Fruit fly (Drosophila melanogaster) S2 (cell line): ENCODE measurements around the gene CG7362.

Source experiments
- CG8478 ChIP-seq: fragments of >200 bp; optimal IDR thresholded peaks from 2 replicates; lab custom pipeline; 2018
- CTCF ChIP-seq, 2 experiments: fragments of >200 bp; optimal IDR thresholded peaks; 2 replicates each; lab custom pipeline; 2018

CG7362 gene

dm6 chr3R:14728713-14729685 is 25.3 kb downstream of the CG7362 start:
- no peak for TF ChIP-seq CG8478
- TF ChIP-seq CTCF (optimal IDR thresholded peaks at IDR 0.05; lab: Kevin White, UChicago): no peak

dm6 chr3R:14724501-14724859 is 29.8 kb downstream of the CG7362 start:
- TF ChIP-seq CG8478: no peak
- no peak for TF ChIP-seq CTCF (optimal IDR thresholded peaks at IDR 0.05; lab: Kevin White, UChicago)

DNA sequence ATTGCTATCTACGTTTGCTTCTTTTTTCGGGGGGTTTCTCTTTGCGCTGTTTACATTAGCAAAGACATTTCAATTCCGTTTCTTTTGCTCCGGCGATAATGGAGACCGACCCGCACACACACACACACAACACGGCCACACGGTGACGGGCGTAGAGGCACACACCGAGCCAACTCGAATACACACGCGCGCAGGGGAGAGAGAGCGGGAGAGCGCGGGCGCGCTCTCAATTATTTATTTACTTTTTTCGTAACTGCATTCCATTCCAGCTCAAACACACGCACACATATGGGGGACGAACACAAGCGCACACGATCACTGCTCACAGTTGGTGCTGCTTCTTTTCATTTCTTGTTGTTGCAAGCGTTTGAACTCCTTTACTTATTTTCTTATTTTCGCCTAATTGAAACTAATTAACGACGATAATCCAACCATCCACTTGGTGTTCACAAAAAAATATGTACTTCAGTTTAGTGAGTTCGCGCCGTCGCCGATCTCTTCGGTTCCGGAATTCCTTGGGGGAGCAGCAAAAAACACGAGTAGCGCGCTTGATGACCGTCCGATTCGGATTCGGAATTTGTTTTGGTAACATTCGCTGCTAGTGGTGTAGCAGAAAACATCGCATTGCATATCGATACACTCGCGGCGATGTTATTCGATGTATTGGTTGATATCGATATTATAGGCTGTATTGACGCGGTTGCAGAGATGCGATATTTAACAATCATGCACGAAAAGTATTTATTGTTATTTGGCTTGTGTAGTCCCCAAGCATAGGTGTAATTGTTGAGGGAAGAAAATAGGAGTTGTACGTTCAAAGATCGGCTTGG is 30.4 kb downstream of the CG7362 start, which contains the start of gene kibra:
Gene kibra, minus strand, starts transcription at position 591 of the 830 bp plus-strand sequence.
- TF ChIP-seq CTCF (optimal IDR thresholded peaks at IDR 0.05; lab: Kevin White, UChicago): peak; percentile 24 to 58
- no peak for TF ChIP-seq CG8478

- TF ChIP-seq CTCF (optimal IDR thresholded peaks at IDR 0.05; lab: Kevin White, UChicago) (no peak), CG8478 (no peak)
Measured at dm6 chr3R:14723355-14723670, 30.9 kb downstream of the CG7362 start.

- TF ChIP-seq CG8478 (no peak), CTCF (optimal IDR thresholded peaks at IDR 0.05; lab: Kevin White, UChicago) (no peak)
Measured at dm6 chr3R:14721942-14722939, 32.0 kb downstream of the CG7362 start.

- TF ChIP-seq CG8478: no peak
- no peak for TF ChIP-seq CTCF (optimal IDR thresholded peaks at IDR 0.05; lab: Kevin White, UChicago)
Measured at dm6 chr3R:14720885-14721284, 33.4 kb downstream of the CG7362 start.

DNA sequence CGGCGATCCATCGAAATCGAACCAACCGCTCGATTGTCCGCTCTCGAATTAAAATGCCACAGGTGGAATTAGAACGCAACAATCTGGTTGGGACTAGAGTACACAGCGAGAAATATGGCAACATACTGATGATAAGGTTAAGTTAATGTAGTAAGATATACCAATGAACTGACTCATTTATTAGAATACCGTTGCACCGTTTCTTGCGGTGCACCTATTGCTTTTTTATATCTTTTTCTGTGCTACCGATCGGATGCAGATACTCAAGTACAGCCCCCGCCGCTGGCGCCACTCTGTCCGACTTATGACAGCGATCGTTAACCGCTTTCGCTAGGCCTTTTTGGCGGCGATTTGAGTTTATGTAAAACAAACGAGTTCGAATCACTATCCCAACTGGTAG is 34.1 kb downstream of the CG7362 start:
- TF ChIP-seq CTCF (optimal IDR thresholded peaks at IDR 0.05; lab: Kevin White, UChicago) (no peak), CG8478 (no peak)

DNA sequence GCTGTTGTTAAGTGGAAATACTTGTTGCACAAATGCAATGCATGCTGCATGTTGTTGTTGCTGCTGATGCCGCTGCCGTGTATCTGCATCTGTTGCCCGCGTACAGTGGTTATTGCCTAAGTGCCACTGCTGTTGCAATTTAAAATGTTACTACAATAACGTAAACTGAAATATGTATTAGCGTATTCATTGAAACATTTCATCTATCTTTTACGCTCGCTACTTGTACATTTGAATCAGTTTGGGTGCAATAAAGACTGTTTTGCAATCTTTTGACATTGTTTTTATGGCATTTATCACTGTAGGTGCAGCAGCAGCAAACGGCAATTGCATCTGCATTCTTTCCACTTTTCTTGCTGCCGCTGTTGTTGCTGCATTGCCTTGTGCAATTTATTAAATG is 34.9 kb downstream of the CG7362 start:
- TF ChIP-seq CTCF (optimal IDR thresholded peaks at IDR 0.05; lab: Kevin White, UChicago) (no peak), CG8478 (no peak)

DNA sequence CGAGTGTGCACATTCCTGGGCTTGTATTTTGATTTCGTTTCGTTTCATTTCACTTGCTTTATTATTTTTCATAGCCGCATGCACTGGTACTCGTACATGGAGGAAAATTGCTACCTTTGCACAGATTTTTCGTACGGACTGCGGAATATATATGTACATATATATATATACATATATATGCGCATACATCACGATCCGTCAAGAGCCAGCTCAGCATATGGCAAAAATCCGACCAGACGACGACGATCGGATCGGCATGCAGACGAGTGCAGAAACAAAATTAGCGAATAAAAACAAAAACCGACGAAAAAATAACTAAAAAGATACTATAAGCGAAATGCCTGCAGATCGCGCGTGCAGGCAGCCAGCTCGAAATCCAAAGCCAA is 36.6 kb downstream of the CG7362 start:
- TF ChIP-seq CG8478 (no peak), CTCF (optimal IDR thresholded peaks at IDR 0.05; lab: Kevin White, UChicago) (no peak)

- no peak for TF ChIP-seq CTCF (optimal IDR thresholded peaks at IDR 0.05; lab: Kevin White, UChicago)
- TF ChIP-seq CG8478: no peak
Measured at dm6 chr3R:14717076-14717711, 37.1 kb downstream of the CG7362 start.

DNA sequence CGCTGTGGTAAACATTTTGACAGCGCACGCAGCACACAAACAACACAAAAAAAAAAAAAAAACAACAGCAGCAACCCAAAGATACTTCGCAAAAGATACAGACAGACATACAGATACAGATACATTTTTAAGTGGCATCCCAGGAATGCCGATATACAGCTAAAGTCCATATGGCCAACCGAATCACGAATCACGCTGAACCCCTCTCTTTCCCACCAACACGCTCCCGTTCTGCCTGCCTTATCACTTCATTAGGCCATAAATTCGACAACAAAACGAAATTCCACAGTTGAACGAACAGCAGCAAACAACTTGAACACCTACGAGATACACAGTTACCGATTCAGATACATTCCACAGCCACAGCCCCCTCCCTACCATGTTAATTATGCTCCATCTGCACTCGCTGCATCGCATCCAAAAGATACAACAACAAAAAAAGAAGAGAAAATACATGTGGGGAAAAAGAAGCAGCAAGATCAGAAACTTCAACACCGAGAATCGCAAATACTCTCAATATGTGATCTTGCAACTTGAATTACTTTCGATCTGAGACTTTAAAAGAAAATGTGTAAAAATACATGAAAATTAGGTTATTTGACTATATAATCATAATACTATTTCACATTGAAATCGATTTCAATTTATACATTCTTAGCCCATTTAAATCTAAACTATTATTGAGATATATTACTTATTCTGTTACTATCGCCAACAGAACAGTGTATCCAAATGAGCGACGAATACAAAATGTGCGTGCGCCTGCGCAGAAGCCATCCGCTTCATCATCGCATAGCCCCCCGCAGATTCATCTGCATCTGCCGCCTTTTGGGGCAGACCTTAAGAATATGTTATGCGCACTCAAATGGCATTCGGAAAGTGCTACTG is 37.8 kb downstream of the CG7362 start:
- TF ChIP-seq CG8478 (no peak), CTCF (optimal IDR thresholded peaks at IDR 0.05; lab: Kevin White, UChicago) (no peak)

DNA sequence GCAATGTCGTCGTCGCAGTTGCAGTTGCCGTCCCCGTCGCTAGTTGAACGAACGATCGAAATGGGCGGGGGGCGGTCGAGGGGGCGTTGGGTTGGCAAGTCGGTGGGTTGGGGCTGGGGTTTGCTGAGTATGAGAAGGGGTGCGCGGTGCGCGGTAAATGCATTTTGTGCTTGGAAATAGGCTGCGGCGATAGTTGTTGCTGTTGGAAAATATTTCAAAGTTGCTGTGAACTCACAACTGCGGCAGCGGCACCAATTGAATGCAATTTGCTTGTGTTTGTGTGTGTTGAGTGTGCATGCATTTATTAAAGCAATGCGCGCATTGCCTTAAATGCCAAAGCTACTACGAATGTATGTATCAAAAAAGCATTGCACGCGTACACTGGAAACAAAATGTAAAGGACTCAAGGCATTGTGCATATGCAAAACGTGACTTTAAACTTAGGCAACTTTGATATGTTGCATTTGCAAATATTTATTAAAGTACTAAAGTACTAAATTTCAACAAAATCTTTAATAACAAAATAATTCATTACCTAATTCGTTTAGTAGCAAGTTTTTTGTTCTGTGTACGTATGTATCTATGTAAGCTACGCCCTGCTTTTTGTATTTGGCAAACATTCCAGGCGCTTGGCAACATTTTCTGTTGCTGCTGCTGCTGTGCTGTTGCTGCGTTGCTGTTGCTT is 39.2 kb downstream of the CG7362 start:
- no peak for TF ChIP-seq CTCF (optimal IDR thresholded peaks at IDR 0.05; lab: Kevin White, UChicago)
- no peak for TF ChIP-seq CG8478
